Fruit fly (Drosophila melanogaster) whole organism, embryonic: Measurements from ENCODE around the gene CG12702.
A peak's percentile ranks its signal among the peaks of the same experiment; 100 is the strongest.

Experiments used
- CG11085 ChIP-seq: fragments of 200-800 bp; sonication (Bioruptor generic); IDR thresholded peaks from 2 replicates; pipeline ENCODE4 v1.3.6; 2022; ENCODE audit warnings: missing biosample characterization, missing genetic modification characterization
- CG15269 ChIP-seq: fragments of 200-800 bp; sonication (Bioruptor generic); optimal IDR thresholded peaks from 2 replicates; lab custom pipeline; 2018; ENCODE audit warnings: missing biosample characterization, mild to moderate bottlenecking, missing genetic modification characterization, moderate library complexity
- CG1529 ChIP-seq: fragments of 200-800 bp; sonication (Bioruptor generic); optimal IDR thresholded peaks from 3 replicates; lab custom pipeline; 2018; ENCODE audit warnings: missing biosample characterization, missing genetic modification characterization
- CG16779 ChIP-seq: fragments of 200-800 bp; sonication (Bioruptor generic); IDR thresholded peaks from 2 replicates; pipeline ENCODE4 v1.3.6; 2022; ENCODE audit warnings: missing biosample characterization, missing genetic modification characterization
- CG17612 ChIP-seq: fragments of 200-800 bp; sonication (Bioruptor generic); IDR thresholded peaks from 2 replicates; pipeline ENCODE4 v1.3.6; 2022; ENCODE audit warnings: missing biosample characterization, missing genetic modification characterization
- CG33213 ChIP-seq: fragments of 200-800 bp; sonication (Bioruptor generic); optimal IDR thresholded peaks from 3 replicates; lab custom pipeline; 2016; ENCODE audit warnings: missing biosample characterization, missing genetic modification characterization
- CG4404 ChIP-seq: fragments of 200-800 bp; sonication (Bioruptor generic); IDR thresholded peaks from 2 replicates; pipeline ENCODE4 v1.3.6; 2022; ENCODE audit warnings: missing biosample characterization, missing genetic modification characterization
- CG4707 ChIP-seq: fragments of 200-800 bp; sonication (Bioruptor generic); optimal IDR thresholded peaks from 2 replicates; lab custom pipeline; 2018; ENCODE audit warnings: missing biosample characterization, mild to moderate bottlenecking, missing genetic modification characterization, moderate library complexity
- CG7745 ChIP-seq: fragments of 200-800 bp; sonication (Bioruptor generic); optimal IDR thresholded peaks from 2 replicates; lab custom pipeline; 2018; ENCODE audit warnings: missing biosample characterization, mild to moderate bottlenecking, missing genetic modification characterization, moderate library complexity
- CG8290 ChIP-seq, 3 experiments: fragments of 200-800 bp; sonication (Bioruptor generic); optimal IDR thresholded peaks; 2 replicates each; lab custom pipeline; 2016 to 2019; ENCODE audit warnings: missing biosample characterization in 3 of 3, missing genetic modification characterization in 3 of 3, mild to moderate bottlenecking in 2 of 3, moderate library complexity in 1 of 3
- CG8359 ChIP-seq: fragments of 200-800 bp; sonication (Bioruptor generic); optimal IDR thresholded peaks from 2 replicates; lab custom pipeline; 2017; ENCODE audit warnings: missing biosample characterization, mild to moderate bottlenecking, missing genetic modification characterization, borderline replicate concordance
- CG9609 ChIP-seq: fragments of 200-800 bp; sonication (Bioruptor generic); optimal IDR thresholded peaks from 3 replicates; lab custom pipeline; 2016; ENCODE audit warnings: missing biosample characterization, missing genetic modification characterization
- CTCF ChIP-seq: fragments of 200-800 bp; sonication (Bioruptor generic); optimal IDR thresholded peaks from 2 replicates; lab custom pipeline; 2017; ENCODE audit warnings: missing biosample characterization, mild to moderate bottlenecking, missing genetic modification characterization, moderate library complexity
- CrebB ChIP-seq: fragments of 200-800 bp; sonication (Bioruptor generic); optimal IDR thresholded peaks from 3 replicates; lab custom pipeline; 2018; ENCODE audit warnings: missing biosample characterization, mild to moderate bottlenecking, missing genetic modification characterization
- D19B ChIP-seq: fragments of 200-800 bp; sonication (Bioruptor generic); optimal IDR thresholded peaks from 2 replicates; lab custom pipeline; 2017; ENCODE audit warnings: missing biosample characterization, mild to moderate bottlenecking, missing genetic modification characterization
- Elba2 ChIP-seq: fragments of 200-800 bp; sonication (Bioruptor generic); optimal IDR thresholded peaks from 3 replicates; lab custom pipeline; 2016; ENCODE audit warnings: missing biosample characterization, missing genetic modification characterization
- GATAe ChIP-seq: fragments of 200-800 bp; sonication (Bioruptor generic); conservative IDR thresholded peaks from 2 replicates; pipeline ENCODE4 v1.3.6; 2022; ENCODE audit warnings: missing biosample characterization, missing genetic modification characterization
- H15 ChIP-seq: fragments of 200-800 bp; sonication (Bioruptor generic); IDR thresholded peaks from 3 replicates; pipeline ENCODE4 v1.3.6; 2022; ENCODE audit warnings: missing biosample characterization, missing genetic modification characterization
- HLH3B ChIP-seq: fragments of 200-800 bp; sonication (Bioruptor generic); IDR thresholded peaks from 2 replicates; pipeline ENCODE4 v1.3.6; 2022; ENCODE audit warnings: missing biosample characterization, missing genetic modification characterization
- Med ChIP-seq: fragments of 200-800 bp; sonication (Bioruptor generic); peaks from one replicate; lab custom pipeline; 2016; ENCODE audit warnings: missing biosample characterization, missing genetic modification characterization, mild to moderate bottlenecking, inconsistent platforms, moderate library complexity
- Nf-YB ChIP-seq: fragments of 200-800 bp; sonication (Bioruptor generic); optimal IDR thresholded peaks from 3 replicates; lab custom pipeline; 2019; ENCODE audit warnings: missing biosample characterization, mild to moderate bottlenecking, missing genetic modification characterization, moderate library complexity
- Oaz ChIP-seq: fragments of 200-800 bp; sonication (Bioruptor generic); IDR thresholded peaks from 2 replicates; pipeline ENCODE4 v1.3.6; 2022; ENCODE audit warnings: missing biosample characterization, missing genetic modification characterization
- bbx ChIP-seq: fragments of 200-800 bp; sonication (Bioruptor generic); IDR thresholded peaks from 2 replicates; pipeline ENCODE4 v1.3.6; 2022; ENCODE audit warnings: missing biosample characterization, missing genetic modification characterization; ENCODE audit not compliant: partially characterized antibody
- cad ChIP-seq: fragments of >200 bp; optimal IDR thresholded peaks from 2 replicates; lab custom pipeline; 2017; ENCODE audit warnings: missing biosample characterization, missing genetic modification characterization
- cato ChIP-seq: fragments of 200-800 bp; sonication (Bioruptor generic); optimal IDR thresholded peaks from 2 replicates; lab custom pipeline; 2016; ENCODE audit warnings: missing biosample characterization, missing genetic modification characterization, borderline replicate concordance
- chif ChIP-seq, 2 experiments: fragments of 200-800 bp; sonication (Bioruptor generic); optimal IDR thresholded peaks; 3 replicates each; lab custom pipeline; 2016; ENCODE audit warnings: missing biosample characterization in 2 of 2, missing genetic modification characterization in 2 of 2
- chm ChIP-seq: fragments of 200-800 bp; sonication (Bioruptor generic); IDR thresholded peaks from 2 replicates; pipeline ENCODE4 v1.3.6; 2022; ENCODE audit warnings: missing biosample characterization, missing genetic modification characterization
- chn ChIP-seq: fragments of 200-800 bp; sonication (Bioruptor generic); optimal IDR thresholded peaks from 2 replicates; lab custom pipeline; 2016; ENCODE audit warnings: missing biosample characterization, missing genetic modification characterization
- crol ChIP-seq: fragments of 200-800 bp; sonication (Bioruptor generic); IDR thresholded peaks from 2 replicates; pipeline ENCODE4 v1.3.6; 2022; ENCODE audit warnings: missing biosample characterization, missing genetic modification characterization
- da ChIP-seq: fragments of 200-800 bp; sonication (Bioruptor generic); optimal IDR thresholded peaks from 2 replicates; lab custom pipeline; 2016; ENCODE audit warnings: missing biosample characterization, missing genetic modification characterization
- dmrt11E ChIP-seq: fragments of 200-800 bp; sonication (Bioruptor generic); optimal IDR thresholded peaks from 3 replicates; lab custom pipeline; 2018; ENCODE audit warnings: missing biosample characterization, mild to moderate bottlenecking, missing genetic modification characterization, moderate library complexity
- eve ChIP-seq, 2 experiments: fragments of >200 bp; optimal IDR thresholded peaks; 2 replicates each; lab custom pipeline; 2017; ENCODE audit warnings: missing biosample characterization in 2 of 2, missing genetic modification characterization in 2 of 2
- gce ChIP-seq: fragments of 200-800 bp; sonication (Bioruptor generic); IDR thresholded peaks from 3 replicates; pipeline ENCODE4 v1.3.6; 2022; ENCODE audit warnings: missing biosample characterization, missing genetic modification characterization
- grn ChIP-seq: fragments of 200-800 bp; sonication (Bioruptor generic); optimal IDR thresholded peaks from 3 replicates; lab custom pipeline; 2017; ENCODE audit warnings: missing biosample characterization, missing genetic modification characterization
- her ChIP-seq: fragments of 200-800 bp; sonication (Bioruptor generic); optimal IDR thresholded peaks from 2 replicates; lab custom pipeline; 2016; ENCODE audit warnings: missing biosample characterization, missing genetic modification characterization
- p53 ChIP-seq: fragments of 200-800 bp; sonication (Bioruptor generic); optimal IDR thresholded peaks from 2 replicates; lab custom pipeline; 2016; ENCODE audit warnings: missing biosample characterization, missing genetic modification characterization
- seq ChIP-seq: fragments of 200-800 bp; sonication (Bioruptor generic); IDR thresholded peaks from 2 replicates; pipeline ENCODE4 v1.3.6; 2022; ENCODE audit warnings: missing biosample characterization, missing genetic modification characterization
- slou ChIP-seq: fragments of 200-800 bp; sonication (Bioruptor generic); optimal IDR thresholded peaks from 3 replicates; lab custom pipeline; 2016; ENCODE audit warnings: missing biosample characterization, missing genetic modification characterization
- so ChIP-seq: fragments of 200-800 bp; sonication (Bioruptor generic); IDR thresholded peaks from 3 replicates; pipeline ENCODE4 v1.3.6; 2022; ENCODE audit warnings: missing biosample characterization, missing genetic modification characterization
- tin ChIP-seq: fragments of 200-800 bp; sonication (Bioruptor generic); optimal IDR thresholded peaks from 3 replicates; lab custom pipeline; 2016; ENCODE audit warnings: missing biosample characterization, missing genetic modification characterization
- tll ChIP-seq, 2 experiments: fragments of 200-800 bp in 1 of 2; fragments of >200 bp in 1 of 2; sonication (Bioruptor generic) in 1 of 2; optimal IDR thresholded peaks; 2 replicates each; lab custom pipeline; 2017 to 2019; ENCODE audit warnings: missing biosample characterization in 2 of 2, missing genetic modification characterization in 2 of 2, mild to moderate bottlenecking in 1 of 2, moderate library complexity in 1 of 2
- wdn ChIP-seq: fragments of 200-800 bp; sonication (Bioruptor generic); IDR thresholded peaks from 2 replicates; pipeline ENCODE4 v1.3.6; 2022; ENCODE audit warnings: missing biosample characterization, missing genetic modification characterization
- yki ChIP-seq: fragments of >200 bp; optimal IDR thresholded peaks from 3 replicates; lab custom pipeline; 2018

The CG12702 gene

dm6 chrX:19744003-19744488, 20.6 kb downstream of the CG12702 start, which contains the start of the genes CG18809, COX6B, CG33932 and Rpp20 (continued):
- peak; percentile 25 for TF ChIP-seq CG15269
- no peak for TF ChIP-seq CG4707
- peak; percentile 60 for TF ChIP-seq da (GFP tag; lab: Kevin White, UChicago)
- TF ChIP-seq wdn (GFP tag; lab: Robert Waterston, UW), result peak; percentile 66
- peak; percentile 18; the same call in 1 of the 2 replicates for TF ChIP-seq CG4404 (GFP tag; lab: Robert Waterston, UW)
- TF ChIP-seq CrebB (tag; lab: Kevin White, UChicago), result peak; percentile 55
- TF ChIP-seq gce (GFP tag; lab: Robert Waterston, UW), result 0 out of 3 replicates have a peak, but pooled peaks have one; percentile 46
- no peak for TF ChIP-seq Elba2 (GFP tag; lab: Kevin White, UChicago)
- no peak for TF ChIP-seq tll (GFP tag; optimal IDR thresholded peaks at IDR 0.05; lab: Kevin White, UChicago)
- peak; percentile 71 for TF ChIP-seq p53 (GFP tag; lab: Kevin White, UChicago)
- TF ChIP-seq crol, result no peak
- no peak for TF ChIP-seq cad (GFP tag; lab: Kevin White, UChicago)
- TF ChIP-seq GATAe (GFP tag; lab: Robert Waterston, UW), result no peak
- TF ChIP-seq CG11085 (GFP tag; lab: Robert Waterston, UW), result peak; percentile 73
- no peak for TF ChIP-seq CG8359
- no peak for TF ChIP-seq seq
- peak; percentile 14 for TF ChIP-seq CTCF (GFP tag; lab: Kevin White, UChicago)
- TF ChIP-seq cato (GFP tag; lab: Kevin White, UChicago), result peak; percentile 0
- TF ChIP-seq D19B (GFP tag; lab: Kevin White, UChicago), result no peak
- no peak for TF ChIP-seq Oaz (GFP tag; lab: Robert Waterston, UW)
- TF ChIP-seq HLH3B (GFP tag; lab: Robert Waterston, UW), result peak; percentile 54
- TF ChIP-seq CG1529 (GFP tag; lab: Kevin White, UChicago), result no peak
- TF ChIP-seq yki (lab: Kevin White, UChicago), result no peak
- TF ChIP-seq H15, result peak; percentile 37; the same call in 1 of the 3 replicates
- TF ChIP-seq dmrt11E (tag; lab: Kevin White, UChicago), result no peak
- peak; percentile 61 for TF ChIP-seq tin (GFP tag; lab: Kevin White, UChicago)
- TF ChIP-seq eve (GFP tag; optimal IDR thresholded peaks at IDR 0.05; lab: Kevin White, UChicago), result no peak
- TF ChIP-seq grn, result peak; percentile 7
- TF ChIP-seq slou (GFP tag; lab: Kevin White, UChicago), result no peak
- no peak for TF ChIP-seq CG7745
- peak; percentile 80 for TF ChIP-seq CG33213 (GFP tag; lab: Kevin White, UChicago)
- TF ChIP-seq her (GFP tag; lab: Kevin White, UChicago), result peak; percentile 75

dm6 chrX:19737872-19738271, 26.8 kb downstream of the CG12702 start:
- TF ChIP-seq Med (peak; percentile 3), CG8290 (GFP tag; optimal IDR thresholded peaks at IDR 0.05; lab: Kevin White, UChicago) (peak; percentile 1), CG8290 (tag; optimal IDR thresholded peaks at IDR 0.05; lab: Kevin White, UChicago) (peak in 1 of 2 experiments; percentile 72), CG16779 (GFP tag; lab: Robert Waterston, UW) (0 out of 2 replicates have a peak, but pooled peaks have one; percentile 28), Nf-YB (GFP tag; lab: Kevin White, UChicago) (no peak), CG9609 (GFP tag; lab: Kevin White, UChicago) (no peak), chif (GFP tag; optimal IDR thresholded peaks at IDR 0.05; lab: Kevin White, UChicago) (no peak), so (GFP tag; lab: Robert Waterston, UW) (no peak), CG17612 (GFP tag; lab: Robert Waterston, UW) (peak; percentile 71; the same call in 1 of the 2 replicates), chn (GFP tag; lab: Kevin White, UChicago) (no peak), bbx (GFP tag; lab: Robert Waterston, UW) (no peak), chm (no peak)
